Worm (Caenorhabditis elegans) whole organism, midembryonic: ENCODE data around the gene D2085.7.

ENCODE experiments used
- T22C8.4 ChIP-seq: fragments of 200-800 bp; sonication (Bioruptor generic); IDR thresholded peaks from 2 replicates; pipeline ENCODE4 v1.3.6; 2022; ENCODE audit warnings: missing genetic modification characterization, missing compliant biosample characterization
- cog-1 ChIP-seq: sonication (generic microtip); optimal IDR thresholded peaks from 2 replicates; lab custom pipeline; 2016; ENCODE audit warnings: missing genetic modification characterization, missing compliant biosample characterization
- flt-1 ChIP-seq: fragments of 200-800 bp; sonication (Bioruptor generic); IDR thresholded peaks from 2 replicates; pipeline ENCODE4 v1.3.6; 2022; ENCODE audit warnings: missing genetic modification characterization, missing compliant biosample characterization
- klf-2 ChIP-seq: fragments of 200-800 bp; sonication (Bioruptor generic); conservative IDR thresholded peaks from 2 replicates; pipeline ENCODE4 v1.3.6; 2022; ENCODE audit warnings: missing genetic modification reagents, missing genetic modification characterization, missing compliant biosample characterization
- med-1 ChIP-seq: sonication (generic microtip); optimal IDR thresholded peaks from 2 replicates; lab custom pipeline; 2017; ENCODE audit warnings: missing genetic modification characterization, mild to moderate bottlenecking, missing compliant biosample characterization, antibody characterized with exemption, missing genetic modification reagents; ENCODE audit not compliant: insufficient read depth
- ref-1 ChIP-seq: fragments of 200-800 bp; sonication (Bioruptor generic); conservative IDR thresholded peaks from 2 replicates; pipeline ENCODE4 v1.3.6; 2022; ENCODE audit warnings: missing genetic modification reagents, missing genetic modification characterization, missing compliant biosample characterization
- tab-1 ChIP-seq: fragments of 200-800 bp; sonication (Bioruptor generic); IDR thresholded peaks from 2 replicates; pipeline ENCODE4 v1.3.6; 2022; ENCODE audit warnings: missing genetic modification characterization, missing compliant biosample characterization
- ztf-23 ChIP-seq: fragments of 200-800 bp; sonication (Bioruptor generic); IDR thresholded peaks from 2 replicates; pipeline ENCODE4 v1.3.6; 2022; ENCODE audit warnings: missing genetic modification reagents, missing genetic modification characterization, missing compliant biosample characterization
- ztf-29 ChIP-seq: fragments of 200-800 bp; sonication (Bioruptor generic); IDR thresholded peaks from 2 replicates; pipeline ENCODE4 v1.3.6; 2022; ENCODE audit warnings: missing genetic modification reagents, missing genetic modification characterization, missing compliant biosample characterization

D2085.7 gene

DNA sequence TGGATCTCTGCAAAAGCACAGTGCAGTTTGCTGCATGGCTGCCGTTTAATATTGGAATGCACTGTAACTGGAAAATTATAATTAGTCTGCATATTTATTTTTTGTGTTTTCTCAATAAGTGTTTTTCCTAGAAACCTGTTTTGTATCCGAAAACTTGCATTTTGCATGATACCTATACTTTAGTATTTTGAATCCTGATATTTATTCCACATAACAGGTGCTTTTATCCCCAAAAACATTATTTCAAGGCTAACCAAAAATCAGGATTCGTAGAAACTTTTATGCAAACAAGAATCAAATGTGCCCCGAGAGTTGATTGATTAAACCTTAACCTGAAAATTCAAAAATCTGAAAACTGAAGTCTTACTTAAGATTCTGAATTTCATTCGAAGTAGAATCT is 30.6 kb upstream of the D2085.7 start:
- TF ChIP-seq flt-1 (GFP tag; lab: Robert Waterston, UW) = no peak

ce11 chrII:8611330-8611729 is 29.9 kb upstream of the D2085.7 start:
- TF ChIP-seq ref-1 (GFP tag; lab: Robert Waterston, UW) (no peak), T22C8.4 (GFP tag; lab: Robert Waterston, UW) (no peak), klf-2 (GFP tag; lab: Robert Waterston, UW) (no peak), flt-1 (GFP tag; lab: Robert Waterston, UW) (no peak), tab-1 (GFP tag; lab: Robert Waterston, UW) (no peak), ztf-29 (GFP tag; lab: Robert Waterston, UW) (no peak), cog-1 (tag; lab: Kevin White, UChicago) (no peak), med-1 (GFP tag; lab: Kevin White, UChicago) (no peak), ztf-23 (GFP tag; lab: Robert Waterston, UW) (no peak)

DNA sequence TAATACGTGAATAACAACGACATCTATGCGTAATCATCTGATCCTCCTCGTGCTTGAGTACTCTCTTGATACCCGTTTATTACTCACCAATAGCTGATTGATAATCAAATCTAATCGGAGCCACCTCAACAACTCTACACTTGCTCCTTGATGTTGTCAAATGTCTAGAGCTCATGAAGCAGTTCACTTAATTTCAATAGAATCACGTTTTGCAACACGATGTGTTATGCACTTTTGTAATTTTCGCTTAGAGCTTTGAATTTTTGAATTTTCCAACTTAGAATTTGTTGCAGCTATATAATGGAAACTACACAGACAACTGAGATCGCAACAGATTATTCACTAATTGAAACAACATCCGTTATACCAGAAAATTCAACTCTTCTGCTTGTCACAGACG is 28.7 kb upstream of the D2085.7 start, which contains the start of gene T22C8.1:
Gene T22C8.1, plus strand, starts transcription at position 301 of the 400 bp plus-strand sequence.
- TF ChIP-seq med-1 (GFP tag; lab: Kevin White, UChicago) (no peak), flt-1 (GFP tag; lab: Robert Waterston, UW) (no peak), klf-2 (GFP tag; lab: Robert Waterston, UW) (no peak), ref-1 (GFP tag; lab: Robert Waterston, UW) (no peak), ztf-23 (GFP tag; lab: Robert Waterston, UW) (no peak), T22C8.4 (GFP tag; lab: Robert Waterston, UW) (no peak), tab-1 (GFP tag; lab: Robert Waterston, UW) (no peak)

DNA sequence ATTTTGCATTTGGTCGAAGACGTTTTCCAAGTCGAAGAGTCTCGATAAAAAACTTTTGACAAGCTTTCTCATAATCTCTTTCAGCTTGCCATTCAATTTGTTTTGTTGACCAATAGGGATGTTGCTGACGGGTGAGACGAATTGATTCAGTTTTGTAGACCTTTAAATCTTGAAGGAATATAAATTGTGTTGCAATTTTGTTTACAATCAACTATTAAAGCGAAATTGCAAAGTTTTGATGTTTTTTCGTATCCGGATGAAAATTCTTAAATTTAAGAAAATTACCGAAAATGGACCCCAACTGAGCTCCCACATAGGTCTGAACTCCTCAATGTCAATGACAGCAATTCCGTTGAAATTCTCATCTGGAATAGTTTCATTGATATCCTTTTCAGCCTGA is 25.0 kb upstream of the D2085.7 start:
- TF ChIP-seq klf-2 (GFP tag; lab: Robert Waterston, UW) = no peak
- no peak for TF ChIP-seq ztf-29 (GFP tag; lab: Robert Waterston, UW)
- no peak for TF ChIP-seq ref-1 (GFP tag; lab: Robert Waterston, UW)
- TF ChIP-seq tab-1 (GFP tag; lab: Robert Waterston, UW) = no peak

DNA sequence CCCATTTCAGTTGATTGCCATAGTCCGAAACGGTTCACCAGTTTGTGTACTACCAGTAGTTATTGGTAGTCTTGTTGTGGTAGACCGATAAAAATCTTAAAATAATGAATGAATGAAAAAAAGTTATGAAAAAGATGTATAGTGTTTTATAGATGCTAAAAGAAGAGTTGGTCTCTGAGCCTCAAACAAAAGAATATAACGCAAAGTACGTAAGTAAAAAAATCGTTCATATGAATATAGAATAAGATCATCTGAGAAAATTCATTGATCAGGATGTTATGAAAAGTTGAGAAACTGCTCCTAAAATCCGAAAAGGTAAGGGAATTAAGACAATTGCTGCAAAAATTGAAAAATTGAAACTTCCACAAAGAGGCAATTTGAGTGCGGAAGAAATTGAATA is 23.7 kb upstream of the D2085.7 start, which contains the start of gene chhy-1:
Gene chhy-1, minus strand, starts transcription at position 101 of the 400 bp plus-strand sequence.
- TF ChIP-seq ref-1 (GFP tag; lab: Robert Waterston, UW) = no peak
- no peak for TF ChIP-seq ztf-23 (GFP tag; lab: Robert Waterston, UW)
- TF ChIP-seq ztf-29 (GFP tag; lab: Robert Waterston, UW) = no peak
- TF ChIP-seq med-1 (GFP tag; lab: Kevin White, UChicago) = no peak
- TF ChIP-seq flt-1 (GFP tag; lab: Robert Waterston, UW) = no peak
- no peak for TF ChIP-seq cog-1 (tag; lab: Kevin White, UChicago)
- no peak for TF ChIP-seq klf-2 (GFP tag; lab: Robert Waterston, UW)
- TF ChIP-seq T22C8.4 (GFP tag; lab: Robert Waterston, UW) = no peak
- TF ChIP-seq tab-1 (GFP tag; lab: Robert Waterston, UW) = no peak

DNA sequence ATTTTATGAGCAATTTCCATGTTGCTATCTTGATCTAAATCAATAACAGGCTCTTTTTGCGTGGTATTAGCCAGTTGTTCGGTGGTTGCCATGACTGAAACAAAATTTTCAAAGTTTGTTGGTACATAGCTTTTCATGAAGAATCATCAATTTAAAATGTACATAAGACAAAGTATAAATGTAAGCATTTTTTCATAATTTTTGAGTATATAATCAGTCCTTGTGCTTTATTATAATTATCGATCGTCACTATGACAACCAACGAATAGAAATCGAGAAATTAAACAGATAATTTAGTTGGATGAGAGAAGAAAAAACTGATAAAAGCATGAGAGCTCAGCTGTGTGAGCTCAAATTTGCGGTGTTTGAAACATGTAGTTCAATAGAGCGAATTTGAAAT is 19.3 kb upstream of the D2085.7 start, which contains the start of gene T22C8.3:
Gene T22C8.3, minus strand, starts transcription at position 101 of the 400 bp plus-strand sequence.
- TF ChIP-seq ztf-29 (GFP tag; lab: Robert Waterston, UW) (no peak), klf-2 (GFP tag; lab: Robert Waterston, UW) (no peak), ref-1 (GFP tag; lab: Robert Waterston, UW) (no peak), tab-1 (GFP tag; lab: Robert Waterston, UW) (no peak), cog-1 (tag; lab: Kevin White, UChicago) (no peak), ztf-23 (GFP tag; lab: Robert Waterston, UW) (no peak), flt-1 (GFP tag; lab: Robert Waterston, UW) (no peak), med-1 (GFP tag; lab: Kevin White, UChicago) (no peak), T22C8.4 (GFP tag; lab: Robert Waterston, UW) (no peak)

ce11 chrII:8623396-8623795 is 17.8 kb upstream of the D2085.7 start, which contains the start of gene T22C8.4:
Gene T22C8.4, minus strand, starts transcription at chrII:8623496.
- TF ChIP-seq T22C8.4 (GFP tag; lab: Robert Waterston, UW) = no peak
- TF ChIP-seq ztf-29 (GFP tag; lab: Robert Waterston, UW) = no peak
- TF ChIP-seq ztf-23 (GFP tag; lab: Robert Waterston, UW) = no peak
- TF ChIP-seq klf-2 (GFP tag; lab: Robert Waterston, UW) = no peak
- TF ChIP-seq tab-1 (GFP tag; lab: Robert Waterston, UW) = no peak
- TF ChIP-seq ref-1 (GFP tag; lab: Robert Waterston, UW) = no peak
- no peak for TF ChIP-seq flt-1 (GFP tag; lab: Robert Waterston, UW)
- TF ChIP-seq cog-1 (tag; lab: Kevin White, UChicago) = no peak
- TF ChIP-seq med-1 (GFP tag; lab: Kevin White, UChicago) = no peak

- TF ChIP-seq ztf-23 (GFP tag; lab: Robert Waterston, UW) = no peak
- TF ChIP-seq klf-2 (GFP tag; lab: Robert Waterston, UW) = no peak
- no peak for TF ChIP-seq tab-1 (GFP tag; lab: Robert Waterston, UW)
- no peak for TF ChIP-seq flt-1 (GFP tag; lab: Robert Waterston, UW)
- TF ChIP-seq med-1 (GFP tag; lab: Kevin White, UChicago) = no peak
- no peak for TF ChIP-seq ref-1 (GFP tag; lab: Robert Waterston, UW)
Measured at ce11 chrII:8625163-8625562, 16.0 kb upstream of the D2085.7 start, which contains the start of gene sptf-2. Gene sptf-2, plus strand, starts transcription at chrII:8625459.

DNA sequence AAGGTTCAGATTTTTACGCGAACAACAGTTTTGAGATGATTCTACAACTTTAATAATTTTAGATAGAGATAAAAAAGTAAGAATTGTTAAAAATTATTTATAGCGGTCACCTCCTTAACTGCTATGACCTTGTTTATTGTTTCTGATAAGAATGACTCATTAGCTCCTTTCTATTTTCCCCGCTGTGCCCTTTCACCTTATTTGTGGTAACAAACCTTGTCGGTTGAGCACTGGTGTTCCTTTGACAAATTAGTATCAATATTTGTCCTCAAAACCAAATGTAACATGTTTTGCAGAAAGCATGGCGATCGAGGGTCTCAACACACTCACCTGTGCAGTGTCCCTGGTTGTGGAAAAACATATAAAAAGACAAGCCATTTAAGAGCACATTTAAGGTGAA is 14.6 kb upstream of the D2085.7 start:
- TF ChIP-seq tab-1 (GFP tag; lab: Robert Waterston, UW) = no peak
- TF ChIP-seq flt-1 (GFP tag; lab: Robert Waterston, UW) = no peak
- TF ChIP-seq T22C8.4 (GFP tag; lab: Robert Waterston, UW) = no peak
- TF ChIP-seq cog-1 (tag; lab: Kevin White, UChicago) = no peak
- no peak for TF ChIP-seq ref-1 (GFP tag; lab: Robert Waterston, UW)
- no peak for TF ChIP-seq med-1 (GFP tag; lab: Kevin White, UChicago)
- no peak for TF ChIP-seq klf-2 (GFP tag; lab: Robert Waterston, UW)
- no peak for TF ChIP-seq ztf-23 (GFP tag; lab: Robert Waterston, UW)
- no peak for TF ChIP-seq ztf-29 (GFP tag; lab: Robert Waterston, UW)
